Worm (Caenorhabditis elegans): ENCODE results near the gene snu-66.

Gene snu-66

DNA sequence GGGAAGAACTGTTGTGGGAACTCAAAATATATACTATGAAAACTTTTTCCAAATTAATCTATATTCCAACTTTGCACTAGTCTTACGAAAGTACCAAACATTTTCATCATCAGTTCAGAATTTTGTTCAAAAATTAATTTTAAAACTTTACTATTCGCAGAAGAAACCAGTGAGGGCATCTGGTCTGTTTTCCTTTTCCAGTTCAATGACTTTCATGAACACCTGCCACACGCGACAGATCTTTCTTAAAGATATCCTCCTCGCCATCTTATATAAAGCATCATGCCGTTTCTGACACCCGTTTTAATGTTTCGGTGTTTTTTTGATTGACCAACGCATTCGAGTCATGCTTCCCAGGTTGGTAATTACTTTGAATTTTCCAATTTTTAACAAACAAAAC, 42.5 kb downstream of the snu-66 start, which contains the start of gene C54F6.3:
TSS of gene C54F6.3 (plus strand) at position 301 of the 400 bp plus-strand sequence.
- TF ChIP-seq cog-1 (tag; optimal IDR thresholded peaks at IDR 0.05) (no peak), flt-1 (GFP tag; IDR thresholded peaks at IDR 0.05) (no peak), med-1 (GFP tag; optimal IDR thresholded peaks at IDR 0.05; ENCODE audit: insufficient read depth) (no peak), ztf-29 (GFP tag; IDR thresholded peaks at IDR 0.05) (no peak), T22C8.4 (GFP tag; IDR thresholded peaks at IDR 0.05) (no peak), tab-1 (GFP tag; IDR thresholded peaks at IDR 0.05) (no peak), klf-2 (GFP tag; conservative IDR thresholded peaks at IDR 0.05) (no peak), ztf-23 (GFP tag; IDR thresholded peaks at IDR 0.05) (no peak), ref-1 (GFP tag; conservative IDR thresholded peaks at IDR 0.05) (no peak)

ce11 chrV:7529840-7530239, 45.6 kb downstream of the snu-66 start, which contains the start of gene swt-2:
swt-2 (plus strand) TSS chrV:7530140.
- TF ChIP-seq cog-1 (tag; optimal IDR thresholded peaks at IDR 0.05) (no peak), flt-1 (GFP tag; IDR thresholded peaks at IDR 0.05) (no peak), T22C8.4 (GFP tag; IDR thresholded peaks at IDR 0.05) (no peak), ztf-29 (GFP tag; IDR thresholded peaks at IDR 0.05) (no peak), ref-1 (GFP tag; conservative IDR thresholded peaks at IDR 0.05) (no peak), med-1 (GFP tag; optimal IDR thresholded peaks at IDR 0.05; ENCODE audit: insufficient read depth) (no peak), ztf-23 (GFP tag; IDR thresholded peaks at IDR 0.05) (no peak), tab-1 (GFP tag; IDR thresholded peaks at IDR 0.05) (no peak), klf-2 (GFP tag; conservative IDR thresholded peaks at IDR 0.05) (no peak)

ce11 chrV:7528816-7529215, 46.7 kb downstream of the snu-66 start, which contains the start of gene C54F6.5:
C54F6.5 (plus strand) TSS chrV:7529116.
- TF ChIP-seq flt-1 (GFP tag; IDR thresholded peaks at IDR 0.05) (no peak), klf-2 (GFP tag; conservative IDR thresholded peaks at IDR 0.05) (no peak), T22C8.4 (GFP tag; IDR thresholded peaks at IDR 0.05) (no peak), ztf-29 (GFP tag; IDR thresholded peaks at IDR 0.05) (no peak), tab-1 (GFP tag; IDR thresholded peaks at IDR 0.05) (no peak), cog-1 (tag; optimal IDR thresholded peaks at IDR 0.05) (no peak), ref-1 (GFP tag; conservative IDR thresholded peaks at IDR 0.05) (no peak), med-1 (GFP tag; optimal IDR thresholded peaks at IDR 0.05; ENCODE audit: insufficient read depth) (no peak), ztf-23 (GFP tag; IDR thresholded peaks at IDR 0.05) (no peak)

DNA sequence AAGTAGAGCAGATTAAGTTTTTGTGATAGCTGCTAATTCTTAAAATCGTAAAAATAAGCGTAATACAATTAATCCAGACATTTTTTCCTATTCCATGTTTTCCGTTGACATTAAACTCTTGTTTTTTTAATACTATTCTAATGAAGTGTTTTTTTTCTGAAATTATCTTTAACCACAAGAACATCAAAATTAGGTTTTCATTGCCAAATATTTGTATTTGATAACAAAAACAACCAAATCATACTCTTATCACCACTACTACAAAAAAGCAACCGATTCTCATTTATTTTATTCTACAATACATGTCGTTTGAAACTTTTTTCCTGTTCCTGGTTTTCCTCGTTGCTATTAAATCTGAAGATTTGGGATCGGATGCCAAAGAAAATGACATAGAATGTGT, 48.3 kb downstream of the snu-66 start, which contains the start of gene C54F6.17:
TSS of gene C54F6.17 (plus strand) at position 301 of the 400 bp plus-strand sequence.
- TF ChIP-seq T22C8.4 (GFP tag; IDR thresholded peaks at IDR 0.05) (no peak), ztf-23 (GFP tag; IDR thresholded peaks at IDR 0.05) (no peak), med-1 (GFP tag; optimal IDR thresholded peaks at IDR 0.05; ENCODE audit: insufficient read depth) (no peak), klf-2 (GFP tag; conservative IDR thresholded peaks at IDR 0.05) (no peak), ztf-29 (GFP tag; IDR thresholded peaks at IDR 0.05) (no peak), tab-1 (GFP tag; IDR thresholded peaks at IDR 0.05) (no peak), ref-1 (GFP tag; conservative IDR thresholded peaks at IDR 0.05) (no peak), flt-1 (GFP tag; IDR thresholded peaks at IDR 0.05) (no peak), cog-1 (tag; optimal IDR thresholded peaks at IDR 0.05) (no peak)

- TF ChIP-seq cog-1 (tag; optimal IDR thresholded peaks at IDR 0.05): no peak
- no peak for TF ChIP-seq tab-1 (GFP tag; IDR thresholded peaks at IDR 0.05)
- no peak for TF ChIP-seq ref-1 (GFP tag; conservative IDR thresholded peaks at IDR 0.05)
- TF ChIP-seq T22C8.4 (GFP tag; IDR thresholded peaks at IDR 0.05): no peak
- no peak for TF ChIP-seq flt-1 (GFP tag; IDR thresholded peaks at IDR 0.05)
Observed at ce11 chrV:7525695-7526094, 49.8 kb downstream of the snu-66 start, which contains the start of gene C54F6.18. C54F6.18 (plus strand) TSS chrV:7525995.

DNA sequence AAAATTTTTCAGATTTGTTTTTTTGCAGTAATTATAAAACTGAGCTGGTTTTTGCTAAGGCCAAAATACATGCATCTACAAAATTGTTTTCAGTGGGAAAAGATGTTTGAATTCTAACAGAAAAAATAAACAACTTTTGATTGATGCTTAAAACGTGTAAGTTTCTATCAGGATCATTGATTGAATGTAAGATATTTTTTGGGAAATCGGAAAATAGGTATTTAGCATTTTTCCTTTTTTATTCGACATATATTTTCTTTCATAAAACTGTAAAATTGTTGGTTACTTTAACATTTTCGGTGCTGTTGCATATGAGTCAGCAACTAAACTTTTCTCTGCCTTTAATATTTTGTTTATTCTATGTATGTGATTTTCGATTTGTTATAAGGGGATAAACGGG, 51.0 kb downstream of the snu-66 start, which contains the start of gene C54F6.20:
TSS of gene C54F6.20 (plus strand) at position 301 of the 400 bp plus-strand sequence.
- TF ChIP-seq flt-1 (GFP tag; IDR thresholded peaks at IDR 0.05): no peak

DNA sequence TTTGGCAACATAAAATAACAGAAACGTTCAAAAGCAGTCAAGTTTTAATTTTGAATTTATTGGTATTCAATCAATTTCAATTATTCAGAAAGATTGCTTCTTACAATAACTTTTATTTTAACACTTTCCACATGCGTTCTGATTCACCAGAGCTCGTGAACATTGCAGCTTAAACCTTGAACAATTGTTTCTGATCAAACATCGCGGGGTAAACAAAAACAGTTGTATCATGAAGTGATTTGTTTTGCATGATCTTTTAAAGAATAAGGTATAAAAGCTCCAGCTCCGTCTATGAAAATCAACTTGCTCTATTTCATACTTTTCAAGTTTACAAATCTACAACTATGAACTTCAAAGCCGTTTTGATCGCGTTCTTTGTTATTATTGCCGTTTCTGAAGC, 52.1 kb downstream of the snu-66 start, which contains the start of gene C54F6.6:
TSS of gene C54F6.6 (plus strand) at position 301 of the 400 bp plus-strand sequence.
- no peak for TF ChIP-seq med-1 (GFP tag; optimal IDR thresholded peaks at IDR 0.05; ENCODE audit: insufficient read depth)
- TF ChIP-seq T22C8.4 (GFP tag; IDR thresholded peaks at IDR 0.05): no peak
- no peak for TF ChIP-seq klf-2 (GFP tag; conservative IDR thresholded peaks at IDR 0.05)
- TF ChIP-seq ztf-23 (GFP tag; IDR thresholded peaks at IDR 0.05): no peak
- no peak for TF ChIP-seq tab-1 (GFP tag; IDR thresholded peaks at IDR 0.05)
- TF ChIP-seq ztf-29 (GFP tag; IDR thresholded peaks at IDR 0.05): no peak
- TF ChIP-seq flt-1 (GFP tag; IDR thresholded peaks at IDR 0.05): no peak
- no peak for TF ChIP-seq cog-1 (tag; optimal IDR thresholded peaks at IDR 0.05)
- no peak for TF ChIP-seq ref-1 (GFP tag; conservative IDR thresholded peaks at IDR 0.05)

ce11 chrV:7522279-7522678, 53.2 kb downstream of the snu-66 start, which contains the start of gene C54F6.15:
C54F6.15 (minus strand) TSS chrV:7522379.
- TF ChIP-seq T22C8.4 (GFP tag; IDR thresholded peaks at IDR 0.05) (no peak), flt-1 (GFP tag; IDR thresholded peaks at IDR 0.05) (no peak), tab-1 (GFP tag; IDR thresholded peaks at IDR 0.05) (no peak), ztf-29 (GFP tag; IDR thresholded peaks at IDR 0.05) (no peak), klf-2 (GFP tag; conservative IDR thresholded peaks at IDR 0.05) (no peak), ref-1 (GFP tag; conservative IDR thresholded peaks at IDR 0.05) (no peak), med-1 (GFP tag; optimal IDR thresholded peaks at IDR 0.05; ENCODE audit: insufficient read depth) (no peak)

Data from whole organism, midembryonic.